Worm (Caenorhabditis elegans): ENCODE results near the gene F31E8.4.

- no peak for TF ChIP-seq F49E8.2 (tag; optimal IDR thresholded peaks at IDR 0.05; ENCODE audit: borderline replicate concordance)
- TF ChIP-seq mxl-3 (GFP tag; optimal IDR thresholded peaks at IDR 0.05), result no peak
- TF ChIP-seq rbr-2 (tag; optimal IDR thresholded peaks at IDR 0.05), result no peak
- TF ChIP-seq attf-4 (tag; optimal IDR thresholded peaks at IDR 0.05), result no peak
- TF ChIP-seq nhr-6 (tag; optimal IDR thresholded peaks at IDR 0.05), result no peak
- no peak for TF ChIP-seq ceh-62 (tag; optimal IDR thresholded peaks at IDR 0.05)
- peak; percentile 21 for TF ChIP-seq aha-1 (tag)
- TF ChIP-seq pqm-1 (tag; optimal IDR thresholded peaks at IDR 0.05), result no peak
- no peak for TF ChIP-seq nhr-77 (tag; optimal IDR thresholded peaks at IDR 0.05)
- TF ChIP-seq lin-1 (GFP tag; IDR thresholded peaks at IDR 0.05), result no peak
- no peak for TF ChIP-seq skn-1 (tag; optimal IDR thresholded peaks at IDR 0.05)
- TF ChIP-seq Y105C5A.15 (GFP tag; IDR thresholded peaks at IDR 0.05), result no peak
Observed at ce11 chrII:6823912-6824311, 24.0 kb upstream of the F31E8.4 start.

All from whole organism, L4 larva.